Worm (Caenorhabditis elegans) whole organism, L4 larva: ENCODE measurements around the gene let-2.

ENCODE experiments used
- D1046.2 ChIP-seq: fragments of 200-800 bp; sonication (Bioruptor generic); IDR thresholded peaks from 2 replicates; pipeline ENCODE4 v1.3.6; 2022; ENCODE audit warnings: missing genetic modification characterization, missing compliant biosample characterization
- F10B5.3 ChIP-seq: sonication (generic microtip); optimal IDR thresholded peaks from 2 replicates; lab custom pipeline; 2016; ENCODE audit warnings: mild to moderate bottlenecking, missing genetic modification characterization, missing compliant biosample characterization
- F26F4.8 ChIP-seq: fragments of 200-800 bp; sonication (Bioruptor generic); conservative IDR thresholded peaks from 2 replicates; pipeline ENCODE4 v1.3.6; 2022; ENCODE audit warnings: missing genetic modification characterization, missing compliant biosample characterization
- F37D6.2 ChIP-seq: sonication (generic microtip); optimal IDR thresholded peaks from 2 replicates; lab custom pipeline; 2016; ENCODE audit warnings: mild to moderate bottlenecking, missing genetic modification characterization, missing compliant biosample characterization
- F44E2.7 ChIP-seq: fragments of 200-800 bp; sonication (Bioruptor generic); IDR thresholded peaks from 2 replicates; pipeline ENCODE4 v2.1.2; 2022; ENCODE audit warnings: missing genetic modification characterization, missing compliant biosample characterization
- T26A8.4 ChIP-seq: fragments of 200-800 bp; sonication (Bioruptor generic); IDR thresholded peaks from 2 replicates; pipeline ENCODE4 v1.3.6; 2022; ENCODE audit warnings: missing genetic modification characterization, missing compliant biosample characterization
- Y105C5A.15 ChIP-seq: fragments of 200-800 bp; sonication (Bioruptor generic); IDR thresholded peaks from 2 replicates; pipeline ENCODE4 v1.3.6; 2022; ENCODE audit warnings: missing genetic modification characterization, missing compliant biosample characterization
- ZK337.2 ChIP-seq: fragments of 200-800 bp; sonication (Bioruptor generic); IDR thresholded peaks from 2 replicates; pipeline ENCODE4 v1.3.6; 2022; ENCODE audit warnings: missing genetic modification reagents, missing genetic modification characterization, missing compliant biosample characterization
- aha-1 ChIP-seq: fragments of 150-350 bp; peaks from one replicate; lab custom pipeline; 2014; ENCODE audit warnings: missing biosample characterization, missing genetic modification characterization
- aly-2 ChIP-seq: sonication (generic microtip); optimal IDR thresholded peaks from 2 replicates; lab custom pipeline; 2018; ENCODE audit warnings: missing biosample characterization, missing genetic modification characterization
- ama-1 ChIP-seq: fragments of 150-350 bp; optimal IDR thresholded peaks from 2 replicates; lab custom pipeline; 2014; ENCODE audit warnings: inconsistent platforms, mixed read lengths
- attf-4 ChIP-seq: sonication (generic microtip); optimal IDR thresholded peaks from 3 replicates; lab custom pipeline; 2017; ENCODE audit warnings: missing biosample characterization, missing genetic modification characterization
- ceh-20 ChIP-seq: fragments of 200-800 bp; sonication (Bioruptor generic); IDR thresholded peaks from 2 replicates; pipeline ENCODE4 v1.3.6; 2022; ENCODE audit warnings: missing genetic modification reagents, missing genetic modification characterization, missing compliant biosample characterization
- ceh-44 ChIP-seq: fragments of 200-800 bp; sonication (Bioruptor generic); IDR thresholded peaks from 2 replicates; pipeline ENCODE4 v1.3.6; 2022; ENCODE audit warnings: missing genetic modification reagents, missing genetic modification characterization, missing compliant biosample characterization
- daf-16 ChIP-seq, 3 experiments: sonication (generic microtip); optimal IDR thresholded peaks; 2 replicates each; lab custom pipeline; 2016 to 2017; ENCODE audit warnings: missing genetic modification characterization in 3 of 3, missing genetic modification reagents in 3 of 3, mild to moderate bottlenecking in 2 of 3, missing compliant biosample characterization in 2 of 3, missing biosample characterization in 1 of 3, moderate library complexity in 1 of 3
- daf-19 ChIP-seq: fragments of 200-800 bp; sonication (Bioruptor generic); conservative IDR thresholded peaks from 2 replicates; pipeline ENCODE4 v1.3.6; 2022; ENCODE audit warnings: missing genetic modification characterization, missing compliant biosample characterization
- dpl-1 ChIP-seq: fragments of 150-350 bp; optimal IDR thresholded peaks from 2 replicates; lab custom pipeline; 2014; ENCODE audit warnings: missing biosample characterization, missing genetic modification reagents, missing genetic modification characterization
- duxl-1 ChIP-seq: sonication (generic microtip); optimal IDR thresholded peaks from 2 replicates; lab custom pipeline; 2016; ENCODE audit warnings: mild to moderate bottlenecking, missing genetic modification characterization, moderate library complexity, missing compliant biosample characterization; ENCODE audit not compliant: poor library complexity
- dve-1 ChIP-seq: sonication (generic microtip); optimal IDR thresholded peaks from 2 replicates; lab custom pipeline; 2017; ENCODE audit warnings: antibody characterized with exemption, mild to moderate bottlenecking, missing genetic modification characterization, missing compliant biosample characterization; ENCODE audit not compliant: insufficient read depth
- egl-27 ChIP-seq: sonication (generic microtip); optimal IDR thresholded peaks from 3 replicates; lab custom pipeline; 2017; ENCODE audit warnings: missing biosample characterization, missing genetic modification reagents, missing genetic modification characterization
- fkh-10 ChIP-seq: fragments of 150-350 bp; optimal IDR thresholded peaks from 2 replicates; lab custom pipeline; 2014; ENCODE audit warnings: missing biosample characterization, missing genetic modification reagents, missing genetic modification characterization
- fos-1 ChIP-seq: fragments of 150-350 bp; optimal IDR thresholded peaks from 2 replicates; lab custom pipeline; 2014; ENCODE audit warnings: missing biosample characterization, missing genetic modification characterization
- gei-8 ChIP-seq: fragments of 200-800 bp; sonication (Bioruptor generic); optimal IDR thresholded peaks from 2 replicates; lab custom pipeline; 2018; ENCODE audit warnings: mild to moderate bottlenecking, missing genetic modification characterization, missing compliant biosample characterization
- hif-1 ChIP-seq, 2 experiments: sonication (generic microtip); optimal IDR thresholded peaks; 2 replicates each; lab custom pipeline; 2016 to 2017; ENCODE audit warnings: missing compliant biosample characterization in 2 of 2, missing genetic modification characterization in 2 of 2, missing genetic modification reagents in 2 of 2, missing genotype in 2 of 2, mild to moderate bottlenecking in 1 of 2
- lim-7 ChIP-seq: fragments of 200-800 bp; sonication (Bioruptor generic); IDR thresholded peaks from 2 replicates; pipeline ENCODE4 v1.3.6; 2022; ENCODE audit warnings: missing genetic modification characterization, missing compliant biosample characterization
- lin-1 ChIP-seq: fragments of 200-800 bp; sonication (Bioruptor generic); IDR thresholded peaks from 2 replicates; pipeline ENCODE4 v1.3.6; 2022; ENCODE audit warnings: missing genetic modification reagents, missing genetic modification characterization, missing compliant biosample characterization
- lin-13 ChIP-seq: fragments of 150-350 bp; optimal IDR thresholded peaks from 2 replicates; lab custom pipeline; 2014; ENCODE audit warnings: missing biosample characterization, missing genetic modification reagents, missing genetic modification characterization
- lin-15B ChIP-seq: fragments of 150-350 bp; sonication (generic microtip); optimal IDR thresholded peaks from 3 replicates; lab custom pipeline; 2014; ENCODE audit warnings: missing biosample characterization, missing genetic modification characterization
- lin-29 ChIP-seq: fragments of 200-800 bp; sonication (Bioruptor generic); IDR thresholded peaks from 2 replicates; pipeline ENCODE4 v1.3.6; 2022; ENCODE audit warnings: missing genetic modification reagents, missing genetic modification characterization, missing compliant biosample characterization
- lin-38 ChIP-seq: fragments of 200-800 bp; sonication (Bioruptor generic); IDR thresholded peaks from 2 replicates; pipeline ENCODE4 v1.3.6; 2022; ENCODE audit warnings: missing genetic modification reagents, missing genetic modification characterization, missing compliant biosample characterization
- lin-39 ChIP-seq: fragments of 150-350 bp; optimal IDR thresholded peaks from 2 replicates; lab custom pipeline; 2014; ENCODE audit warnings: missing biosample characterization, missing genetic modification reagents, missing genetic modification characterization
- lsy-2 ChIP-seq, 2 experiments: fragments of 150-350 bp in 1 of 2; sonication (generic microtip) in 1 of 2; optimal IDR thresholded peaks; 2 replicates each; lab custom pipeline; 2014 to 2017; ENCODE audit warnings: missing biosample characterization in 2 of 2, missing genetic modification characterization in 2 of 2
- nhr-102 ChIP-seq: sonication (generic microtip); optimal IDR thresholded peaks from 2 replicates; lab custom pipeline; 2016; ENCODE audit warnings: mild to moderate bottlenecking, missing genetic modification characterization, moderate library complexity, missing compliant biosample characterization
- nhr-11 ChIP-seq: fragments of 150-350 bp; optimal IDR thresholded peaks from 2 replicates; lab custom pipeline; 2014; ENCODE audit warnings: missing biosample characterization, missing genetic modification characterization
- nhr-111 ChIP-seq: fragments of 200-800 bp; sonication (Bioruptor generic); optimal IDR thresholded peaks from 2 replicates; lab custom pipeline; 2018; ENCODE audit warnings: mild to moderate bottlenecking, missing genetic modification characterization, missing compliant biosample characterization
- nhr-237 ChIP-seq: sonication (generic microtip); optimal IDR thresholded peaks from 2 replicates; lab custom pipeline; 2017; ENCODE audit warnings: missing biosample characterization, missing genetic modification characterization
- nhr-25 ChIP-seq: sonication (generic microtip); optimal IDR thresholded peaks from 2 replicates; lab custom pipeline; 2017; ENCODE audit warnings: missing genetic modification characterization, mild to moderate bottlenecking, missing compliant biosample characterization, antibody characterized with exemption, moderate library complexity, borderline replicate concordance; ENCODE audit not compliant: insufficient read depth
- nhr-28 ChIP-seq: fragments of 150-350 bp; optimal IDR thresholded peaks from 2 replicates; lab custom pipeline; 2014; ENCODE audit warnings: missing biosample characterization, missing genetic modification characterization
- set-16 ChIP-seq: fragments of 200-800 bp; sonication (Bioruptor generic); IDR thresholded peaks from 2 replicates; pipeline ENCODE4 v1.3.6; 2022; ENCODE audit warnings: missing genetic modification reagents, missing genetic modification characterization, missing compliant biosample characterization
- snpc-4 ChIP-seq: fragments of 150-350 bp; optimal IDR thresholded peaks from 2 replicates; lab custom pipeline; 2014; ENCODE audit warnings: missing biosample characterization, missing genetic modification characterization
- tra-1 ChIP-seq: fragments of 200-800 bp; sonication (Bioruptor generic); IDR thresholded peaks from 2 replicates; pipeline ENCODE4 v1.3.6; 2022; ENCODE audit warnings: missing genetic modification reagents, missing genetic modification characterization, missing compliant biosample characterization
- unc-39 ChIP-seq: sonication (generic microtip); optimal IDR thresholded peaks from 2 replicates; lab custom pipeline; 2017; ENCODE audit warnings: missing biosample characterization, missing genetic modification characterization
- unc-62 ChIP-seq, 3 experiments: fragments of 150-350 bp in 1 of 3; sonication (generic microtip); optimal IDR thresholded peaks in 2 of 3; peaks in 1 of 3; 1 replicate in 1 of 3; 2 replicates in 2 of 3; lab custom pipeline; 2014 to 2017; ENCODE audit warnings: missing biosample characterization in 3 of 3, missing genetic modification characterization in 3 of 3, missing genetic modification reagents in 3 of 3, missing genotype in 1 of 3
- zag-1 ChIP-seq: fragments of 150-350 bp; optimal IDR thresholded peaks from 2 replicates; lab custom pipeline; 2014; ENCODE audit warnings: missing biosample characterization, missing genetic modification characterization
- zfp-2 ChIP-seq: sonication (generic microtip); optimal IDR thresholded peaks from 2 replicates; lab custom pipeline; 2016; ENCODE audit warnings: mild to moderate bottlenecking, missing genetic modification characterization, missing compliant biosample characterization
- zip-2 ChIP-seq: fragments of 150-350 bp; optimal IDR thresholded peaks from 2 replicates; lab custom pipeline; 2014; ENCODE audit warnings: missing biosample characterization, missing genetic modification characterization
- ztf-11 ChIP-seq: fragments of 150-350 bp; optimal IDR thresholded peaks from 2 replicates; lab custom pipeline; 2014; ENCODE audit warnings: missing biosample characterization, missing genetic modification characterization

Gene let-2

DNA sequence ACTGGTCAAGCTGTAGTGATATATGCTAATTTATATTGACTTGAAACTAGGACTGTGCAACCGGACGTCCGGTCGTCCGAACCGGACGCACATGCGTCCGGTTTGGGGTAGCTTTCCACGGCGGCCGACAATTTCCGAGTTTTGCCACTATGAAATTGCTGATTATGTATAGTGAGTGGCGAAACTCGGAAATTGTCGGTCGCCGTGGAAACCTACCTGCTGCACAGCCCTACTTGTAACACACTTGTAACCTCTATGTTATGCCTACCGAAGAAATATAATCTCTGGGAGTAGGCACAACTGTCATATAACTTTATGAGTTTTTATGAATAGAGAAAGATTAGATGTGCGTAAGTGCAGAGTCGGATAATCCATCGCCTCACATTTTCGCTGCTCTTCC is 52.2 kb downstream of the let-2 start:
- TF ChIP-seq aha-1 (peak; percentile 37), lin-15B (tag; lab: Kevin White, UChicago) (no peak)

DNA sequence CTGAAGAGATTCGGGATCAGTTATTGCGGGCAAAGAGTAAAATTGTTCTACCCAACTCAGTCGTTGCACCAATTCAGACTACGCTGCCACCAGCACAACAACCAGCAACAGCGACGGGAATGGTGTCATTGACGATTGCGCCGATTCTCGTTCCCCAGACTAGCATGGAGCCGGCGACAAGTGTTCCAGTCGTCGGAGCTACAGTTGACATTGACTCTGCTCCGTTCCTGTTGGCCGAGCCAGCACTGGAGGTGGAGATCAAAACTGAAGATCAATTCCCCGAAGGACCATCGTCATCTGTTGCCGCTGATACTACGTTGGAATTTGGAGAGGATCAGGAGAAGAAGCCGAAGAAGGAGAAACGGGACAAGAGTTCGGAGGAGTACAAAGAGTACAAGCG is 53.7 kb downstream of the let-2 start:
- TF ChIP-seq aha-1 (peak; percentile 88), lsy-2 (tag; optimal IDR thresholded peaks at IDR 0.05; lab: Kevin White, UChicago) (no peak), ZK337.2 (GFP tag; lab: Robert Waterston, UW) (no peak), unc-62 (GFP tag; optimal IDR thresholded peaks at IDR 0.05 in 1 of 2; lab: Kevin White, UChicago) (peak in 1 of 2 experiments; percentile 0), unc-62 (tag; optimal IDR thresholded peaks at IDR 0.05; lab: Kevin White, UChicago) (no peak), set-16 (GFP tag; lab: Robert Waterston, UW) (peak; percentile 29; the same call in 1 of the 2 replicates)

DNA sequence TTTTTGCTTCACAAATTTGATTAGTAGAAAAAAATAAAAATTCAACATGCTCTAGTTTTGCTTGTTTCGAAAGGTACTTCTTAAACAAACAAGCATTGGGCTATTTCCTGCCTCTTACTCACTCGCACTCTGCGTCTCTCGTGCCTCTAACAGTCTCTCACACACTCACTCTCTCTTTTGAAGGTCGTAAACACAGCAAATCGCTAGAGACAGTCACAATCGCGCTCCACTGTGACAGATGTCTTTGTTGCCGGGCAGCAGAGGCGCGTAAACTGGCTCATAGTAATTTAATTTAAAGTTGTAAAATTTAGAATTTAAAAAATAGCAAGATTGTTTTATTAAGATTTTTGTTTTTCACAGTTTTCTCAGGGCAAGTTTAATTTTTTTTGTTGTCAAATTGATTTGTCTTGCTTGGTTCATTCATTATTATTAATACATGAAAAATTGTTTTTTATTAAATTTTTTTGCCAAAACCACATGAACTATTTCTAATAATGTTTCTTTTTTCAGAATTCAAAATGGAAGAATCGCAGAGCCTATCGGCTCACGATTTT is 57.1 kb downstream of the let-2 start, which contains the start of gene taf-3:
TSS of gene taf-3 (plus strand) at position 504 of the 554 bp plus-strand sequence.
- TF ChIP-seq gei-8 (GFP tag; lab: Kevin White, UChicago): no peak
- TF ChIP-seq daf-19: no peak
- TF ChIP-seq unc-39 (tag; lab: Kevin White, UChicago): no peak
- TF ChIP-seq zag-1 (tag; lab: Kevin White, UChicago): no peak
- no peak for TF ChIP-seq ama-1 (lab: Kevin White, UChicago)
- no peak for TF ChIP-seq tra-1 (GFP tag; lab: Robert Waterston, UW)
- TF ChIP-seq nhr-111 (GFP tag; lab: Kevin White, UChicago): no peak
- no peak for TF ChIP-seq zfp-2 (tag; lab: Kevin White, UChicago)
- no peak for TF ChIP-seq lin-39 (tag; lab: Kevin White, UChicago)
- TF ChIP-seq F26F4.8 (GFP tag; lab: Robert Waterston, UW): no peak
- no peak for TF ChIP-seq ztf-11 (tag; lab: Kevin White, UChicago)
- no peak for TF ChIP-seq nhr-237 (tag; lab: Kevin White, UChicago)
- no peak for TF ChIP-seq nhr-25 (tag; lab: Kevin White, UChicago)
- TF ChIP-seq hif-1 (tag; optimal IDR thresholded peaks at IDR 0.05; lab: Kevin White, UChicago): no peak
- no peak for TF ChIP-seq fos-1 (tag; lab: Kevin White, UChicago)
- no peak for TF ChIP-seq duxl-1
- TF ChIP-seq Y105C5A.15: no peak
- TF ChIP-seq ceh-44 (GFP tag; lab: Robert Waterston, UW): no peak
- no peak for TF ChIP-seq snpc-4 (tag; lab: Kevin White, UChicago)
- TF ChIP-seq ceh-20 (GFP tag; lab: Robert Waterston, UW): no peak
- TF ChIP-seq attf-4 (tag; lab: Kevin White, UChicago): no peak
- no peak for TF ChIP-seq F44E2.7 (GFP tag; lab: Robert Waterston, UW)
- no peak for TF ChIP-seq zip-2 (tag; lab: Kevin White, UChicago)
- TF ChIP-seq lin-13 (GFP tag; lab: Kevin White, UChicago): peak; percentile 11
- TF ChIP-seq daf-16 (GFP tag; optimal IDR thresholded peaks at IDR 0.05; lab: Kevin White, UChicago): peak in 1 of 2 experiments; percentile 21
- peak; percentile 94 for TF ChIP-seq daf-16 (tag; optimal IDR thresholded peaks at IDR 0.05; lab: Kevin White, UChicago)
- no peak for TF ChIP-seq D1046.2 (GFP tag; lab: Robert Waterston, UW)
- TF ChIP-seq nhr-28 (tag; lab: Kevin White, UChicago): peak; percentile 71
- TF ChIP-seq dve-1: peak; percentile 67
- TF ChIP-seq fkh-10 (GFP tag; lab: Kevin White, UChicago): no peak
- TF ChIP-seq lsy-2 (tag; optimal IDR thresholded peaks at IDR 0.05; lab: Kevin White, UChicago): peak in 1 of 2 experiments; percentile 61
- TF ChIP-seq lim-7: no peak
- TF ChIP-seq dpl-1 (GFP tag; lab: Kevin White, UChicago): no peak
- no peak for TF ChIP-seq egl-27 (tag; lab: Kevin White, UChicago)
- TF ChIP-seq lin-1 (GFP tag; lab: Robert Waterston, UW): peak; percentile 41; the same call in 1 of the 2 replicates
- TF ChIP-seq nhr-102: no peak
- TF ChIP-seq lin-29: no peak
- TF ChIP-seq F10B5.3: no peak
- peak; percentile 52 for TF ChIP-seq lin-38 (GFP tag; lab: Robert Waterston, UW)
- no peak for TF ChIP-seq F37D6.2
- TF ChIP-seq T26A8.4 (GFP tag; lab: Robert Waterston, UW): no peak
- TF ChIP-seq aly-2: no peak
- peak; percentile 43 for TF ChIP-seq nhr-11 (tag; lab: Kevin White, UChicago)
